Worm (Caenorhabditis elegans): Measurements from ENCODE around the gene syd-2.

DNA sequence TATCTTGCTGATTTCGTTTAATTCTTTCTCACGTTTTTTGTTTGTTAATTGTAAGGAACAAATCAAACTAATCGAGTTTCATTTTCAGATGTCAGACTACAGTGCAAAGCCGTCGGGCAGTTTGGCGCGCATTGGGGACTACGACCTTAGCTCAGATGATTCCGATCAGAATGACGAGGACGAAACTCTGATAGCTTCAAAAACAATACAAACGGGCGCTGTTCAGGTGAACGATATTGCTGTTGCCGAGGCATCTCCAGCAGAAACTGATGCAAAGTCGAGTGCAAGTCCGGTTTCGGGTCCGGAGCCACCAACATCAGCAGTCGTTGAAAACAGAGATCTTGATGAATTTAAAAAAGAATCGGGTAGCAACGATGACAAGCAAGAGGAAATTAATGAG is 14.1 kb upstream of the syd-2 start, which contains the start of gene bet-2:
- TF ChIP-seq flt-1 (GFP tag; IDR thresholded peaks at IDR 0.05) (no peak), ama-1 (optimal IDR thresholded peaks at IDR 0.05) (no peak), sea-1 (GFP tag; conservative IDR thresholded peaks at IDR 0.05) (no peak), ceh-13 (GFP tag; optimal IDR thresholded peaks at IDR 0.05) (no peak), F13C5.2 (tag; optimal IDR thresholded peaks at IDR 0.05) (no peak), hmg-4 (GFP tag; optimal IDR thresholded peaks at IDR 0.05) (no peak), tra-4 (tag; optimal IDR thresholded peaks at IDR 0.05) (no peak), hmbx-1 (tag; optimal IDR thresholded peaks at IDR 0.05) (no peak), ceh-36 (tag; optimal IDR thresholded peaks at IDR 0.05) (no peak), scrt-1 (GFP tag; IDR thresholded peaks at IDR 0.05) (no peak), ets-7 (tag; optimal IDR thresholded peaks at IDR 0.05) (no peak), pes-1 (GFP tag; IDR thresholded peaks at IDR 0.05) (no peak), tbx-37 (GFP tag; conservative IDR thresholded peaks at IDR 0.05) (no peak), B0310.2 (tag; optimal IDR thresholded peaks at IDR 0.05) (no peak)
